Worm (Caenorhabditis elegans) whole organism, L4 larva: ENCODE results near the gene K11H3.2.

Source experiments
- D1046.2 ChIP-seq: fragments of 200-800 bp; sonication (Bioruptor generic); IDR thresholded peaks from 2 replicates; pipeline ENCODE4 v1.3.6; 2022; ENCODE audit warnings: missing genetic modification characterization, missing compliant biosample characterization
- F44E2.7 ChIP-seq: fragments of 200-800 bp; sonication (Bioruptor generic); IDR thresholded peaks from 2 replicates; pipeline ENCODE4 v2.1.2; 2022; ENCODE audit warnings: missing genetic modification characterization, missing compliant biosample characterization
- F49E8.2 ChIP-seq: sonication (generic microtip); optimal IDR thresholded peaks from 2 replicates; lab custom pipeline; 2016; ENCODE audit warnings: missing compliant biosample characterization, mild to moderate bottlenecking, missing genetic modification characterization, borderline replicate concordance
- R02D3.7 ChIP-seq: fragments of 150-350 bp; sonication (generic microtip); optimal IDR thresholded peaks from 3 replicates; lab custom pipeline; 2014; ENCODE audit warnings: missing biosample characterization, missing genetic modification characterization
- Y105C5A.15 ChIP-seq: fragments of 200-800 bp; sonication (Bioruptor generic); IDR thresholded peaks from 2 replicates; pipeline ENCODE4 v1.3.6; 2022; ENCODE audit warnings: missing genetic modification characterization, missing compliant biosample characterization
- Y5F2A.4 ChIP-seq: fragments of 200-800 bp; sonication (Bioruptor generic); optimal IDR thresholded peaks from 2 replicates; lab custom pipeline; 2018; ENCODE audit warnings: mild to moderate bottlenecking, missing genetic modification characterization, missing compliant biosample characterization
- ama-1 ChIP-seq: fragments of 150-350 bp; optimal IDR thresholded peaks from 2 replicates; lab custom pipeline; 2014; ENCODE audit warnings: inconsistent platforms, mixed read lengths
- ceh-20 ChIP-seq: fragments of 200-800 bp; sonication (Bioruptor generic); IDR thresholded peaks from 2 replicates; pipeline ENCODE4 v1.3.6; 2022; ENCODE audit warnings: missing genetic modification reagents, missing genetic modification characterization, missing compliant biosample characterization
- ceh-62 ChIP-seq: sonication (generic microtip); optimal IDR thresholded peaks from 2 replicates; lab custom pipeline; 2017; ENCODE audit warnings: missing biosample characterization, missing genetic modification characterization
- ceh-82 ChIP-seq: sonication (generic microtip); optimal IDR thresholded peaks from 2 replicates; lab custom pipeline; 2017; ENCODE audit warnings: missing biosample characterization, missing genetic modification characterization
- ctbp-1 ChIP-seq: fragments of 200-800 bp; sonication (Bioruptor generic); IDR thresholded peaks from 2 replicates; pipeline ENCODE4 v1.3.6; 2022; ENCODE audit warnings: missing genetic modification reagents, missing genetic modification characterization, missing compliant biosample characterization
- daf-12 ChIP-seq: fragments of 150-350 bp; optimal IDR thresholded peaks from 2 replicates; lab custom pipeline; 2014; ENCODE audit warnings: missing biosample characterization, missing genetic modification reagents, missing genetic modification characterization
- daf-16 ChIP-seq, 3 experiments: sonication (generic microtip); optimal IDR thresholded peaks; 2 replicates each; lab custom pipeline; 2016 to 2017; ENCODE audit warnings: missing genetic modification characterization in 3 of 3, missing genetic modification reagents in 3 of 3, mild to moderate bottlenecking in 2 of 3, missing compliant biosample characterization in 2 of 3, missing biosample characterization in 1 of 3, moderate library complexity in 1 of 3
- dmd-6 ChIP-seq: fragments of 200-800 bp; sonication (Bioruptor generic); IDR thresholded peaks from 2 replicates; pipeline ENCODE4 v1.3.6; 2022; ENCODE audit warnings: missing genetic modification reagents, missing genetic modification characterization, missing compliant biosample characterization
- fkh-10 ChIP-seq: fragments of 150-350 bp; optimal IDR thresholded peaks from 2 replicates; lab custom pipeline; 2014; ENCODE audit warnings: missing biosample characterization, missing genetic modification reagents, missing genetic modification characterization
- fos-1 ChIP-seq: fragments of 150-350 bp; optimal IDR thresholded peaks from 2 replicates; lab custom pipeline; 2014; ENCODE audit warnings: missing biosample characterization, missing genetic modification characterization
- gei-8 ChIP-seq: fragments of 200-800 bp; sonication (Bioruptor generic); optimal IDR thresholded peaks from 2 replicates; lab custom pipeline; 2018; ENCODE audit warnings: mild to moderate bottlenecking, missing genetic modification characterization, missing compliant biosample characterization
- hif-1 ChIP-seq, 2 experiments: sonication (generic microtip); optimal IDR thresholded peaks; 2 replicates each; lab custom pipeline; 2016 to 2017; ENCODE audit warnings: missing compliant biosample characterization in 2 of 2, missing genetic modification characterization in 2 of 2, missing genetic modification reagents in 2 of 2, missing genotype in 2 of 2, mild to moderate bottlenecking in 1 of 2
- hmg-1.1 ChIP-seq: fragments of 200-800 bp; sonication (Bioruptor generic); IDR thresholded peaks from 2 replicates; pipeline ENCODE4 v1.3.6; 2022; ENCODE audit warnings: missing genetic modification reagents, missing genetic modification characterization, missing compliant biosample characterization
- jun-1 ChIP-seq: fragments of 150-350 bp; optimal IDR thresholded peaks from 2 replicates; lab custom pipeline; 2014; ENCODE audit warnings: missing biosample characterization, missing genetic modification reagents, missing genetic modification characterization
- lin-1 ChIP-seq: fragments of 200-800 bp; sonication (Bioruptor generic); IDR thresholded peaks from 2 replicates; pipeline ENCODE4 v1.3.6; 2022; ENCODE audit warnings: missing genetic modification reagents, missing genetic modification characterization, missing compliant biosample characterization
- lin-29 ChIP-seq: fragments of 200-800 bp; sonication (Bioruptor generic); IDR thresholded peaks from 2 replicates; pipeline ENCODE4 v1.3.6; 2022; ENCODE audit warnings: missing genetic modification reagents, missing genetic modification characterization, missing compliant biosample characterization
- lin-38 ChIP-seq: fragments of 200-800 bp; sonication (Bioruptor generic); IDR thresholded peaks from 2 replicates; pipeline ENCODE4 v1.3.6; 2022; ENCODE audit warnings: missing genetic modification reagents, missing genetic modification characterization, missing compliant biosample characterization
- lin-39 ChIP-seq: fragments of 150-350 bp; optimal IDR thresholded peaks from 2 replicates; lab custom pipeline; 2014; ENCODE audit warnings: missing biosample characterization, missing genetic modification reagents, missing genetic modification characterization
- lsy-2 ChIP-seq, 2 experiments: fragments of 150-350 bp in 1 of 2; sonication (generic microtip) in 1 of 2; optimal IDR thresholded peaks; 2 replicates each; lab custom pipeline; 2014 to 2017; ENCODE audit warnings: missing biosample characterization in 2 of 2, missing genetic modification characterization in 2 of 2
- madf-5 ChIP-seq, 2 experiments: fragments of 200-800 bp; sonication (Bioruptor generic); IDR thresholded peaks; 2 replicates each; pipeline ENCODE4 v1.3.6; 2022; ENCODE audit warnings: missing compliant biosample characterization in 2 of 2, missing genetic modification characterization in 2 of 2
- madf-9 ChIP-seq: fragments of 200-800 bp; sonication (Bioruptor generic); conservative IDR thresholded peaks from 2 replicates; pipeline ENCODE4 v1.3.6; 2022; ENCODE audit warnings: missing genetic modification reagents, missing genetic modification characterization, missing compliant biosample characterization
- mdl-1 ChIP-seq, 2 experiments: fragments of 150-350 bp in 1 of 2; sonication (generic microtip) in 1 of 2; optimal IDR thresholded peaks; 2 replicates each; lab custom pipeline; 2014 to 2017; ENCODE audit warnings: missing biosample characterization in 2 of 2, missing genetic modification characterization in 2 of 2
- mep-1 ChIP-seq: fragments of 150-350 bp; sonication (generic microtip); optimal IDR thresholded peaks from 3 replicates; lab custom pipeline; 2014; ENCODE audit warnings: missing biosample characterization, missing genetic modification characterization
- mxl-2 ChIP-seq: fragments of 200-800 bp; sonication (Bioruptor generic); conservative IDR thresholded peaks from 2 replicates; pipeline ENCODE4 v1.3.6; 2022; ENCODE audit warnings: missing genetic modification reagents, missing genetic modification characterization, missing compliant biosample characterization
- mxl-3 ChIP-seq: fragments of 200-800 bp; sonication (Bioruptor generic); optimal IDR thresholded peaks from 2 replicates; lab custom pipeline; 2018; ENCODE audit warnings: mild to moderate bottlenecking, missing genetic modification characterization, missing compliant biosample characterization
- nhr-10 ChIP-seq: fragments of 150-350 bp; optimal IDR thresholded peaks from 2 replicates; lab custom pipeline; 2014; ENCODE audit warnings: missing biosample characterization, missing genetic modification characterization
- nhr-111 ChIP-seq: fragments of 200-800 bp; sonication (Bioruptor generic); optimal IDR thresholded peaks from 2 replicates; lab custom pipeline; 2018; ENCODE audit warnings: mild to moderate bottlenecking, missing genetic modification characterization, missing compliant biosample characterization
- nhr-237 ChIP-seq: sonication (generic microtip); optimal IDR thresholded peaks from 2 replicates; lab custom pipeline; 2017; ENCODE audit warnings: missing biosample characterization, missing genetic modification characterization
- nhr-41 ChIP-seq: fragments of 200-800 bp; sonication (Bioruptor generic); IDR thresholded peaks from 2 replicates; pipeline ENCODE4 v1.3.6; 2022; ENCODE audit warnings: missing genetic modification reagents, missing genetic modification characterization, missing compliant biosample characterization
- nhr-42 ChIP-seq: fragments of 200-800 bp; sonication (Bioruptor generic); IDR thresholded peaks from 2 replicates; pipeline ENCODE4 v1.3.6; 2022; ENCODE audit warnings: missing genetic modification characterization, missing compliant biosample characterization
- nhr-48 ChIP-seq: sonication (generic microtip); optimal IDR thresholded peaks from 2 replicates; lab custom pipeline; 2016; ENCODE audit warnings: mild to moderate bottlenecking, missing genetic modification characterization, missing compliant biosample characterization
- pha-4 ChIP-seq, 2 experiments: fragments of 150-350 bp in 1 of 2; fragments of 200-800 bp in 1 of 2; sonication (Bioruptor generic) in 1 of 2; IDR thresholded peaks in 1 of 2; optimal IDR thresholded peaks in 1 of 2; 2 replicates each; pipeline versions ENCODE4 v1.3.6 to Lab custom; 2014 to 2022; ENCODE audit warnings: missing genetic modification characterization in 2 of 2, missing genetic modification reagents in 2 of 2, missing biosample characterization in 1 of 2, missing compliant biosample characterization in 1 of 2
- pqm-1 ChIP-seq: sonication (generic microtip); optimal IDR thresholded peaks from 2 replicates; lab custom pipeline; 2017; ENCODE audit warnings: missing biosample characterization, missing genetic modification characterization
- saeg-2 ChIP-seq: fragments of 200-800 bp; sonication (Bioruptor generic); IDR thresholded peaks from 2 replicates; pipeline ENCODE4 v1.3.6; 2022; ENCODE audit warnings: missing genetic modification reagents, missing genetic modification characterization, missing compliant biosample characterization
- sdz-12 ChIP-seq: fragments of 200-800 bp; sonication (Bioruptor generic); optimal IDR thresholded peaks from 2 replicates; lab custom pipeline; 2018; ENCODE audit warnings: mild to moderate bottlenecking, missing genetic modification characterization, missing compliant biosample characterization
- skn-1 ChIP-seq: fragments of 150-350 bp; optimal IDR thresholded peaks from 2 replicates; lab custom pipeline; 2014; ENCODE audit warnings: missing biosample characterization, missing genetic modification characterization
- snpc-1.2 ChIP-seq: fragments of 200-800 bp; sonication (Bioruptor generic); IDR thresholded peaks from 2 replicates; pipeline ENCODE4 v1.3.6; 2022; ENCODE audit warnings: missing genetic modification reagents, missing genetic modification characterization, missing compliant biosample characterization
- snpc-4 ChIP-seq: fragments of 150-350 bp; optimal IDR thresholded peaks from 2 replicates; lab custom pipeline; 2014; ENCODE audit warnings: missing biosample characterization, missing genetic modification characterization
- spr-3 ChIP-seq: fragments of 200-800 bp; sonication (Bioruptor generic); optimal IDR thresholded peaks from 2 replicates; lab custom pipeline; 2018; ENCODE audit warnings: mild to moderate bottlenecking, missing genetic modification characterization, missing compliant biosample characterization
- vab-7 ChIP-seq: fragments of 200-800 bp; sonication (Bioruptor generic); IDR thresholded peaks from 2 replicates; pipeline ENCODE4 v1.3.6; 2022; ENCODE audit warnings: missing genetic modification reagents, missing genetic modification characterization, missing compliant biosample characterization
- zag-1 ChIP-seq: fragments of 150-350 bp; optimal IDR thresholded peaks from 2 replicates; lab custom pipeline; 2014; ENCODE audit warnings: missing biosample characterization, missing genetic modification characterization
- zfp-3 ChIP-seq: fragments of 200-800 bp; sonication (Bioruptor generic); conservative IDR thresholded peaks from 2 replicates; pipeline ENCODE4 v1.3.6; 2022; ENCODE audit warnings: missing genetic modification reagents, missing genetic modification characterization, missing compliant biosample characterization
- zip-11 ChIP-seq: fragments of 200-800 bp; sonication (Bioruptor generic); IDR thresholded peaks from 2 replicates; pipeline ENCODE4 v1.3.6; 2022; ENCODE audit warnings: missing genetic modification characterization, missing compliant biosample characterization
- ztf-11 ChIP-seq: fragments of 150-350 bp; optimal IDR thresholded peaks from 2 replicates; lab custom pipeline; 2014; ENCODE audit warnings: missing biosample characterization, missing genetic modification characterization
- ztf-7 ChIP-seq: fragments of 150-350 bp; optimal IDR thresholded peaks from 2 replicates; lab custom pipeline; 2014; ENCODE audit warnings: missing biosample characterization, missing genetic modification characterization

The K11H3.2 gene

ce11 chrIII:9804997-9805610 lies 41.1 kb upstream of the K11H3.2 start, which contains the start of gene riok-3 (continued):
- no peak for TF ChIP-seq ceh-82 (tag; lab: Kevin White, UChicago)
- no peak for TF ChIP-seq lin-38 (GFP tag; lab: Robert Waterston, UW)
- TF ChIP-seq ama-1 = no peak
- no peak for TF ChIP-seq zip-11
- no peak for TF ChIP-seq daf-12 (tag; lab: Kevin White, UChicago)
- TF ChIP-seq gei-8 (GFP tag; lab: Kevin White, UChicago) = peak; percentile 18
- no peak for TF ChIP-seq madf-5 (GFP tag; IDR thresholded peaks at IDR 0.05; lab: Robert Waterston, UW)
- no peak for TF ChIP-seq sdz-12
- no peak for TF ChIP-seq fos-1
- TF ChIP-seq spr-3 (GFP tag; lab: Kevin White, UChicago) = no peak
- no peak for TF ChIP-seq hmg-1.1 (GFP tag; lab: Robert Waterston, UW)
- TF ChIP-seq ctbp-1 (GFP tag; lab: Robert Waterston, UW) = no peak
- TF ChIP-seq nhr-111 (GFP tag; lab: Kevin White, UChicago) = no peak
- no peak for TF ChIP-seq snpc-4 (tag; lab: Kevin White, UChicago)
- no peak for TF ChIP-seq F49E8.2
- TF ChIP-seq R02D3.7 (tag; lab: Kevin White, UChicago) = no peak
- no peak for TF ChIP-seq nhr-41 (GFP tag; lab: Robert Waterston, UW)
- TF ChIP-seq dmd-6 (GFP tag; lab: Robert Waterston, UW) = no peak
- no peak for TF ChIP-seq Y5F2A.4 (GFP tag; lab: Kevin White, UChicago)
- TF ChIP-seq nhr-42 = no peak
- TF ChIP-seq vab-7 = no peak
- TF ChIP-seq daf-16 (GFP tag; optimal IDR thresholded peaks at IDR 0.05; lab: Kevin White, UChicago) = no peak
- TF ChIP-seq daf-16 (tag; optimal IDR thresholded peaks at IDR 0.05; lab: Kevin White, UChicago) = no peak
- TF ChIP-seq mep-1 (tag; lab: Kevin White, UChicago) = peak; percentile 33
- TF ChIP-seq lin-29 (GFP tag; lab: Robert Waterston, UW) = no peak
- no peak for TF ChIP-seq lin-39 (tag; lab: Kevin White, UChicago)
- no peak for TF ChIP-seq ztf-11 (tag; lab: Kevin White, UChicago)
- no peak for TF ChIP-seq Y105C5A.15 (GFP tag; lab: Robert Waterston, UW)
- TF ChIP-seq skn-1 = no peak
- no peak for TF ChIP-seq F44E2.7 (GFP tag; lab: Robert Waterston, UW)
- TF ChIP-seq snpc-1.2 (GFP tag; lab: Robert Waterston, UW) = no peak
- TF ChIP-seq zag-1 (tag; lab: Kevin White, UChicago) = no peak
- TF ChIP-seq mxl-2 = no peak
- TF ChIP-seq lin-1 = no peak
- no peak for TF ChIP-seq hif-1 (tag; optimal IDR thresholded peaks at IDR 0.05; lab: Kevin White, UChicago)
- no peak for TF ChIP-seq mxl-3 (GFP tag; lab: Kevin White, UChicago)
- no peak for TF ChIP-seq D1046.2 (GFP tag; lab: Robert Waterston, UW)
- no peak for TF ChIP-seq jun-1 (tag; lab: Kevin White, UChicago)
- peak in 1 of 2 experiments; percentile 51 for TF ChIP-seq lsy-2 (tag; optimal IDR thresholded peaks at IDR 0.05; lab: Kevin White, UChicago)
- TF ChIP-seq nhr-237 (tag; lab: Kevin White, UChicago) = no peak
- no peak for TF ChIP-seq ceh-62
- TF ChIP-seq zfp-3 (GFP tag; lab: Robert Waterston, UW) = peak; percentile 77
- TF ChIP-seq nhr-48 (tag; lab: Kevin White, UChicago) = no peak
- no peak for TF ChIP-seq ztf-7
- TF ChIP-seq madf-9 (GFP tag; lab: Robert Waterston, UW) = no peak
- no peak for TF ChIP-seq fkh-10 (GFP tag; lab: Kevin White, UChicago)
- no peak for TF ChIP-seq pqm-1 (tag; lab: Kevin White, UChicago)
- no peak for TF ChIP-seq mdl-1 (tag; optimal IDR thresholded peaks at IDR 0.05; lab: Kevin White, UChicago)
- no peak for TF ChIP-seq saeg-2 (GFP tag; lab: Robert Waterston, UW)
- no peak for TF ChIP-seq nhr-10 (tag; lab: Kevin White, UChicago)
- no peak for TF ChIP-seq ceh-20 (GFP tag; lab: Robert Waterston, UW)
- no peak for TF ChIP-seq pha-4 (GFP tag; IDR thresholded peaks at IDR 0.05; lab: Robert Waterston, UW)
- no peak for TF ChIP-seq pha-4 (tag; optimal IDR thresholded peaks at IDR 0.05; lab: Kevin White, UChicago)
